Fruit fly (Drosophila melanogaster) whole organism, embryonic: ENCODE results near the gene spdo.
A peak's percentile ranks its signal among the peaks of the same experiment; 100 is the strongest.

Source experiments
- Blimp-1 ChIP-seq: fragments of 200-800 bp; sonication (Bioruptor generic); optimal IDR thresholded peaks from 3 replicates; lab custom pipeline; 2018; ENCODE audit warnings: missing biosample characterization, missing genetic modification characterization, mild to moderate bottlenecking, moderate library complexity, missing genetic modification reagents
- C15 ChIP-seq: fragments of 200-800 bp; sonication (Bioruptor generic); IDR thresholded peaks from 3 replicates; pipeline ENCODE4 v1.3.6; 2022; ENCODE audit warnings: missing biosample characterization, missing genetic modification characterization
- CG12299 ChIP-seq: fragments of 200-800 bp; sonication (Bioruptor generic); optimal IDR thresholded peaks from 2 replicates; lab custom pipeline; 2018; ENCODE audit warnings: missing biosample characterization, mild to moderate bottlenecking, missing genetic modification characterization
- CG13296 ChIP-seq: fragments of 200-800 bp; sonication (Bioruptor generic); optimal IDR thresholded peaks from 3 replicates; lab custom pipeline; 2018; ENCODE audit warnings: missing biosample characterization, mild to moderate bottlenecking, missing genetic modification characterization
- CG13424 ChIP-seq: fragments of 200-800 bp; sonication (Bioruptor generic); optimal IDR thresholded peaks from 2 replicates; lab custom pipeline; 2019; ENCODE audit warnings: missing biosample characterization, mild to moderate bottlenecking, missing genetic modification characterization, moderate library complexity
- CG13624 ChIP-seq: fragments of 200-800 bp; sonication (Bioruptor generic); optimal IDR thresholded peaks from 2 replicates; lab custom pipeline; 2016; ENCODE audit warnings: missing biosample characterization, missing genetic modification characterization
- CG14050 ChIP-seq: fragments of 200-800 bp; sonication (Bioruptor generic); IDR thresholded peaks from 3 replicates; pipeline ENCODE4 v1.3.6; 2022; ENCODE audit warnings: missing biosample characterization, missing genetic modification characterization
- CG2889 ChIP-seq: fragments of 200-800 bp; sonication (Bioruptor generic); IDR thresholded peaks from 3 replicates; pipeline ENCODE4 v1.3.6; 2022; ENCODE audit warnings: missing biosample characterization, missing genetic modification characterization
- CG31365 ChIP-seq: fragments of 200-800 bp; sonication (Bioruptor generic); optimal IDR thresholded peaks from 2 replicates; lab custom pipeline; 2018; ENCODE audit warnings: missing biosample characterization, mild to moderate bottlenecking, missing genetic modification characterization
- CG3281 ChIP-seq: fragments of 200-800 bp; sonication (Bioruptor generic); optimal IDR thresholded peaks from 3 replicates; lab custom pipeline; 2017; ENCODE audit warnings: missing biosample characterization, mild to moderate bottlenecking, missing genetic modification characterization
- CG33213 ChIP-seq: fragments of 200-800 bp; sonication (Bioruptor generic); optimal IDR thresholded peaks from 3 replicates; lab custom pipeline; 2016; ENCODE audit warnings: missing biosample characterization, missing genetic modification characterization
- CG34376 ChIP-seq: fragments of 200-800 bp; sonication (Bioruptor generic); optimal IDR thresholded peaks from 2 replicates; lab custom pipeline; 2018; ENCODE audit warnings: missing biosample characterization, mild to moderate bottlenecking, missing genetic modification characterization
- CG42726 ChIP-seq: fragments of 200-800 bp; sonication (Bioruptor generic); IDR thresholded peaks from 2 replicates; pipeline ENCODE4 v1.3.6; 2022; ENCODE audit warnings: missing biosample characterization, missing genetic modification characterization; ENCODE audit not compliant: partially characterized antibody
- CG6654 ChIP-seq: fragments of 200-800 bp; sonication (Bioruptor generic); optimal IDR thresholded peaks from 2 replicates; lab custom pipeline; 2017; ENCODE audit warnings: missing biosample characterization, mild to moderate bottlenecking, missing genetic modification characterization
- CG7372 ChIP-seq: fragments of 200-800 bp; sonication (Bioruptor generic); IDR thresholded peaks from 2 replicates; pipeline ENCODE4 v1.3.6; 2022; ENCODE audit warnings: missing biosample characterization, missing genetic modification characterization
- CG7745 ChIP-seq: fragments of 200-800 bp; sonication (Bioruptor generic); optimal IDR thresholded peaks from 2 replicates; lab custom pipeline; 2018; ENCODE audit warnings: missing biosample characterization, mild to moderate bottlenecking, missing genetic modification characterization, moderate library complexity
- CG9932 ChIP-seq: fragments of 200-800 bp; sonication (Bioruptor generic); IDR thresholded peaks from 2 replicates; pipeline ENCODE4 v1.3.6; 2022; ENCODE audit warnings: missing biosample characterization, missing genetic modification characterization
- Chrac-16 ChIP-seq: fragments of 200-800 bp; sonication (Bioruptor generic); optimal IDR thresholded peaks from 3 replicates; lab custom pipeline; 2016; ENCODE audit warnings: missing biosample characterization, missing genetic modification characterization
- CoRest ChIP-seq: fragments of 200-800 bp; sonication (Bioruptor generic); optimal IDR thresholded peaks from 3 replicates; lab custom pipeline; 2018; ENCODE audit warnings: missing biosample characterization, mild to moderate bottlenecking, missing genetic modification characterization, moderate library complexity
- Dad ChIP-seq: fragments of 200-800 bp; sonication (Bioruptor generic); optimal IDR thresholded peaks from 3 replicates; lab custom pipeline; 2016; ENCODE audit warnings: missing biosample characterization, missing genetic modification characterization
- Dbx ChIP-seq: fragments of 200-800 bp; sonication (Bioruptor generic); IDR thresholded peaks from 3 replicates; pipeline ENCODE4 v1.3.6; 2022; ENCODE audit warnings: missing biosample characterization, missing genetic modification characterization
- Dip2 ChIP-seq: fragments of 200-800 bp; sonication (Bioruptor generic); IDR thresholded peaks from 2 replicates; pipeline ENCODE4 v1.3.6; 2022; ENCODE audit warnings: missing biosample characterization, missing genetic modification characterization
- Dref ChIP-seq: fragments of 200-800 bp; sonication (Bioruptor generic); IDR thresholded peaks from 2 replicates; pipeline ENCODE4 v1.3.6; 2022; ENCODE audit warnings: missing biosample characterization, missing genetic modification characterization
- E2f2 ChIP-seq: fragments of 200-800 bp; sonication (Bioruptor generic); IDR thresholded peaks from 2 replicates; pipeline ENCODE4 v1.3.6; 2022; ENCODE audit warnings: missing biosample characterization, missing genetic modification characterization
- Eip74EF ChIP-seq, 2 experiments: fragments of 200-800 bp in 1 of 2; fragments of >200 bp in 1 of 2; sonication (Bioruptor generic) in 1 of 2; optimal IDR thresholded peaks; 2 replicates each; lab custom pipeline; 2017 to 2019; ENCODE audit warnings: missing biosample characterization in 2 of 2, missing genetic modification characterization in 2 of 2, mild to moderate bottlenecking in 1 of 2, moderate library complexity in 1 of 2
- GATAe ChIP-seq: fragments of 200-800 bp; sonication (Bioruptor generic); conservative IDR thresholded peaks from 2 replicates; pipeline ENCODE4 v1.3.6; 2022; ENCODE audit warnings: missing biosample characterization, missing genetic modification characterization
- H2.0 ChIP-seq: fragments of 200-800 bp; sonication (Bioruptor generic); IDR thresholded peaks from 2 replicates; pipeline ENCODE4 v1.3.6; 2022; ENCODE audit warnings: missing biosample characterization, missing genetic modification characterization
- Hr39 ChIP-seq: fragments of >200 bp; optimal IDR thresholded peaks from 2 replicates; lab custom pipeline; 2017
- Kr ChIP-seq: fragments of 200-800 bp; sonication (Bioruptor generic); optimal IDR thresholded peaks from 2 replicates; lab custom pipeline; 2017; ENCODE audit warnings: missing biosample characterization, mild to moderate bottlenecking, missing genetic modification characterization
- Meics ChIP-seq: fragments of 200-800 bp; sonication (Bioruptor generic); optimal IDR thresholded peaks from 2 replicates; lab custom pipeline; 2017; ENCODE audit warnings: missing biosample characterization, mild to moderate bottlenecking, missing genetic modification characterization
- NK7.1 ChIP-seq: fragments of 200-800 bp; sonication (Bioruptor generic); optimal IDR thresholded peaks from 3 replicates; lab custom pipeline; 2016; ENCODE audit warnings: missing biosample characterization, missing genetic modification characterization
- Nf-YC ChIP-seq: fragments of 200-800 bp; optimal IDR thresholded peaks from 3 replicates; lab custom pipeline; 2019; ENCODE audit warnings: missing biosample characterization, mild to moderate bottlenecking, missing genetic modification characterization, moderate library complexity
- Opbp ChIP-seq: fragments of 200-800 bp; sonication (Bioruptor generic); IDR thresholded peaks from 3 replicates; pipeline ENCODE4 v1.3.6; 2022; ENCODE audit warnings: missing biosample characterization, missing genetic modification characterization; ENCODE audit not compliant: partially characterized antibody
- Trl ChIP-seq, 3 experiments: fragments of >200 bp in 2 of 3; fragments of 200-800 bp in 1 of 3; sonication (Bioruptor generic) in 1 of 3; optimal IDR thresholded peaks; 2 replicates in 1 of 3; 3 replicates in 2 of 3; lab custom pipeline; 2016 to 2017; ENCODE audit warnings: missing biosample characterization in 1 of 3, missing genetic modification characterization in 1 of 3
- ara ChIP-seq: fragments of 200-800 bp; sonication (Bioruptor generic); IDR thresholded peaks from 2 replicates; pipeline ENCODE4 v1.3.6; 2022; ENCODE audit warnings: missing biosample characterization, missing genetic modification characterization
- caup ChIP-seq: fragments of 200-800 bp; sonication (Bioruptor generic); optimal IDR thresholded peaks from 3 replicates; lab custom pipeline; 2017; ENCODE audit warnings: missing biosample characterization, mild to moderate bottlenecking, missing genetic modification characterization, moderate library complexity; ENCODE audit not compliant: severe bottlenecking
- chif ChIP-seq, 2 experiments: fragments of 200-800 bp; sonication (Bioruptor generic); optimal IDR thresholded peaks; 3 replicates each; lab custom pipeline; 2016; ENCODE audit warnings: missing biosample characterization in 2 of 2, missing genetic modification characterization in 2 of 2
- ci ChIP-seq: fragments of 200-800 bp; sonication (Bioruptor generic); IDR thresholded peaks from 3 replicates; pipeline ENCODE4 v1.3.6; 2022; ENCODE audit warnings: missing biosample characterization, missing genetic modification characterization
- croc ChIP-seq: fragments of 200-800 bp; sonication (Bioruptor generic); conservative IDR thresholded peaks from 3 replicates; pipeline ENCODE4 v1.3.6; 2022; ENCODE audit warnings: missing biosample characterization, missing genetic modification characterization
- grau ChIP-seq: fragments of 200-800 bp; optimal IDR thresholded peaks from 3 replicates; lab custom pipeline; 2019; ENCODE audit warnings: missing biosample characterization, mild to moderate bottlenecking, missing genetic modification characterization, moderate library complexity
- gro ChIP-seq: fragments of 200-800 bp; sonication (Bioruptor generic); optimal IDR thresholded peaks from 2 replicates; lab custom pipeline; 2016; ENCODE audit warnings: missing biosample characterization, missing genetic modification characterization
- her ChIP-seq: fragments of 200-800 bp; sonication (Bioruptor generic); optimal IDR thresholded peaks from 2 replicates; lab custom pipeline; 2016; ENCODE audit warnings: missing biosample characterization, missing genetic modification characterization
- lov ChIP-seq, 2 experiments: fragments of 200-800 bp in 1 of 2; fragments of >200 bp in 1 of 2; sonication (Bioruptor generic) in 1 of 2; IDR thresholded peaks in 1 of 2; optimal IDR thresholded peaks in 1 of 2; 2 replicates in 1 of 2; 3 replicates in 1 of 2; pipeline versions ENCODE4 v1.3.6 to Lab custom; 2017 to 2022; ENCODE audit warnings: missing biosample characterization in 1 of 2, missing genetic modification characterization in 1 of 2
- nerfin-1 ChIP-seq: fragments of 200-800 bp; sonication (Bioruptor generic); optimal IDR thresholded peaks from 3 replicates; lab custom pipeline; 2019; ENCODE audit warnings: missing biosample characterization, mild to moderate bottlenecking, missing genetic modification characterization, moderate library complexity
- schlank ChIP-seq: fragments of 200-800 bp; sonication (Bioruptor generic); optimal IDR thresholded peaks from 2 replicates; lab custom pipeline; 2018; ENCODE audit warnings: missing biosample characterization, mild to moderate bottlenecking, missing genetic modification characterization
- slp2 ChIP-seq: fragments of 200-800 bp; sonication (Bioruptor generic); optimal IDR thresholded peaks from 2 replicates; lab custom pipeline; 2016; ENCODE audit warnings: missing biosample characterization, missing genetic modification characterization
- stc ChIP-seq: fragments of 200-800 bp; sonication (Bioruptor generic); IDR thresholded peaks from 2 replicates; pipeline ENCODE4 v1.3.6; 2022; ENCODE audit warnings: missing biosample characterization, missing genetic modification characterization
- usp ChIP-seq: fragments of >200 bp; optimal IDR thresholded peaks from 2 replicates; lab custom pipeline; 2017; ENCODE audit warnings: missing biosample characterization, missing genetic modification characterization
- vvl ChIP-seq: fragments of 200-800 bp; sonication (Bioruptor generic); IDR thresholded peaks from 2 replicates; pipeline ENCODE4 v1.3.6; 2022; ENCODE audit warnings: missing biosample characterization, missing genetic modification characterization

Gene spdo

DNA sequence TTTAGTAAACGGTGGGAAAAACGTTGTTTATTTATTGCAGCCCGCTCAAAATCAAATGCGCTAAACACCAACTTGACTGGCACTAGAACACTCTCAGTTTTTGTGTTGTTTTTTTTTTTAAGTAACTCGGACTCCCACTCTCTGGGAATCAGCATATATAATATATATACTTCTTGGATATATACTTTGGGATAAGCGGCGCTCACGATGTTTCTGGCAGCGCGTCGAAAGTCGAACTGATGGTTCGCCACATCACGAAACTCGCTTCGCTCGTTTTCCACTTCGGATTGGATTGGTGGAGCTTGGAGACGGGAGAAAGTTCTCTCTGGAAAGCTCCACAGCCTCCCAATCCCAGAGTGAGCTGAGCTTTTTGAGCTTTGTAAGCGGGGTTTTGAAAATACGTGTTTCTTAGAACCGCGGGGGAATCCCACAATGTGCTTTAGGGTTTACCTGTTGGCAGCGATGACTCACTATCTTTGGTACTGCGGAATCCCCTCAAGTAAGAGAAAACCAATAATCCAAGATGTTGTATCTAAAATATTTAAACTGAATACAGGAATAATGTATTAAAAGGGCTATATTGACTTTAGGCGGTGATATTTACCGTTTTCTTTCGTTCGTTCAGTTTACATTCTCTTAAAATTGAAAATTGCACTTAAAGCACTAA lies 50.4 kb downstream of the spdo start, which contains the start of gene jdp (continued):
- TF ChIP-seq Trl (optimal IDR thresholded peaks at IDR 0.05; lab: Kevin White, UChicago) (peak; percentile 15 to 24), Trl (GFP tag; optimal IDR thresholded peaks at IDR 0.05; lab: Kevin White, UChicago) (no peak), grau (tag; lab: Kevin White, UChicago) (no peak), ci (GFP tag; lab: Robert Waterston, UW) (peak; percentile 25; the same call in 1 of the 3 replicates), ara (GFP tag; lab: Robert Waterston, UW) (no peak), gro (no peak), CoRest (tag; lab: Kevin White, UChicago) (no peak), CG13296 (GFP tag; lab: Kevin White, UChicago) (peak; percentile 3), lov (optimal IDR thresholded peaks at IDR 0.05; lab: Kevin White, UChicago) (no peak), lov (GFP tag; IDR thresholded peaks at IDR 0.05; lab: Robert Waterston, UW) (no peak), Dbx (peak; percentile 25; the same call in 1 of the 3 replicates), CG31365 (tag; lab: Kevin White, UChicago) (no peak), Chrac-16 (no peak), CG3281 (GFP tag; lab: Kevin White, UChicago) (no peak), CG34376 (GFP tag; lab: Kevin White, UChicago) (peak; percentile 42), usp (no peak), nerfin-1 (tag; lab: Kevin White, UChicago) (no peak), Dad (no peak), Dref (GFP tag; lab: Robert Waterston, UW) (no peak), croc (GFP tag; lab: Robert Waterston, UW) (no peak), caup (GFP tag; lab: Kevin White, UChicago) (no peak), Nf-YC (tag; lab: Kevin White, UChicago) (peak; percentile 65), CG12299 (tag; lab: Kevin White, UChicago) (no peak), CG14050 (no peak), Eip74EF (GFP tag; optimal IDR thresholded peaks at IDR 0.05; lab: Kevin White, UChicago) (peak in 1 of 2 experiments; percentile 8), CG2889 (GFP tag; lab: Robert Waterston, UW) (no peak), H2.0 (GFP tag; lab: Robert Waterston, UW) (no peak), Blimp-1 (GFP tag; lab: Kevin White, UChicago) (peak; percentile 95), C15 (GFP tag; lab: Robert Waterston, UW) (no peak), CG6654 (no peak), CG13424 (tag; lab: Kevin White, UChicago) (no peak), CG13624 (no peak), her (no peak), CG7372 (GFP tag; lab: Robert Waterston, UW) (no peak), NK7.1 (GFP tag; lab: Kevin White, UChicago) (no peak), Hr39 (lab: Kevin White, UChicago) (no peak), CG42726 (GFP tag; lab: Robert Waterston, UW) (0 out of 2 replicates have a peak, but pooled peaks have one; percentile 50), Kr (GFP tag; lab: Kevin White, UChicago) (no peak), CG9932 (no peak), E2f2 (peak; percentile 27; the same call in 1 of the 2 replicates), CG7745 (tag; lab: Kevin White, UChicago) (no peak), slp2 (GFP tag; lab: Kevin White, UChicago) (no peak), vvl (GFP tag; lab: Robert Waterston, UW) (peak; percentile 29; the same call in 1 of the 2 replicates), Meics (no peak), Opbp (GFP tag; lab: Robert Waterston, UW) (no peak), CG33213 (GFP tag; lab: Kevin White, UChicago) (no peak), stc (GFP tag; lab: Robert Waterston, UW) (no peak), schlank (tag; lab: Kevin White, UChicago) (no peak), GATAe (GFP tag; lab: Robert Waterston, UW) (no peak), chif (GFP tag; optimal IDR thresholded peaks at IDR 0.05; lab: Kevin White, UChicago) (no peak), Dip2 (GFP tag; lab: Robert Waterston, UW) (no peak)
